Fruit fly (Drosophila melanogaster) Kc167 (cell line): ENCODE data around the gene CG4793.

Experiments used
- Myc ChIP-seq: fragments of >200 bp; optimal IDR thresholded peaks from 2 replicates; lab custom pipeline; 2017; ENCODE audit warnings: missing external identifiers
- Sin3A ChIP-seq: fragments of >200 bp; optimal IDR thresholded peaks from 2 replicates; lab custom pipeline; 2018; ENCODE audit warnings: missing external identifiers
- h ChIP-seq: fragments of >200 bp; optimal IDR thresholded peaks from 3 replicates; lab custom pipeline; 2018; ENCODE audit warnings: missing external identifiers
- insv ChIP-seq: fragments of >200 bp; optimal IDR thresholded peaks from 3 replicates; lab custom pipeline; 2018; ENCODE audit warnings: missing external identifiers
- psq ChIP-seq: fragments of >200 bp; optimal IDR thresholded peaks from 2 replicates; lab custom pipeline; 2017; ENCODE audit warnings: missing external identifiers
- ttk ChIP-seq: sonication (Bioruptor generic); optimal IDR thresholded peaks from 2 replicates; lab custom pipeline; 2017; ENCODE audit warnings: missing external identifiers

Gene CG4793

DNA sequence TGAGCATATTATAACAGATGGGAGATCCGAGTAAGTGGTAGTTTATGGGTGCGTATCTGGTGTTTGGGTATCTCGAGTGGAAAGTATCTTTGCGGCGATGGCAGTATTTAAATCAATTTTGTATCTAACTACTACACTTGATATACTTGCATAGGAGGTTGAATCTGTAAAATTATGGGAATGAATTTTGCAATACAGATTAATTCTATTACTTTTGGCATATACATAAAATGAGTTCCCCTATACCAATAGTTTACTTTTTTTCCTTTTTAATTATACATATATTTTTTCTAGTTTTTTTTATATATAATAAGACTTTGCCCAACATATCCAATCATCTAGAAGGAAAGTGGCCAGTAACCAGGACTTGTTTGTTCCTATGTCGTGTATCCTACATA lies 13.9 kb upstream of the CG4793 start:
- TF ChIP-seq Sin3A (no peak), Myc (lab: Kevin White, UChicago) (no peak), ttk (lab: Kevin White, UChicago) (no peak), insv (lab: Kevin White, UChicago) (no peak), psq (lab: Kevin White, UChicago) (no peak), h (lab: Kevin White, UChicago) (no peak)

DNA sequence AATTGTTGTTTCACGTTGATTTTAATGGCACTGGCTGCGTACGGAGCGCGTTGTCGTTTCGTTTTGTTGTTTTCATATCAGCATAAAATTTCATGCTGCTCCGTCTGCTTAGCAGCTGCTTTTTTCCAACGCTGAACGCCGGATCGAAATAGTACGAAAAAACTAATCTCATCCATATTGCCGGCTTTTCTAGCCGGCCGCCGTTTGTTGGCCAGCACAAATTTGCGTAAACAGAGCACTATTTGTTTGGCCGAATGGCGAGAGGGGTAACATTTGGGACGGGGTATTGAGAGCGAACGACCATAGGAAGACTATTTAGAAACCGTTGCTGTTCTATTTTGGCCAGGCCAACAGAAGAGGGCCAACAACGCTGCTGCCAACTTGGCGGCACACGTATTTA lies 13.4 kb upstream of the CG4793 start:
- TF ChIP-seq insv (lab: Kevin White, UChicago) (no peak), Myc (lab: Kevin White, UChicago) (no peak), ttk (lab: Kevin White, UChicago) (no peak), h (lab: Kevin White, UChicago) (no peak), psq (lab: Kevin White, UChicago) (no peak), Sin3A (no peak)

DNA sequence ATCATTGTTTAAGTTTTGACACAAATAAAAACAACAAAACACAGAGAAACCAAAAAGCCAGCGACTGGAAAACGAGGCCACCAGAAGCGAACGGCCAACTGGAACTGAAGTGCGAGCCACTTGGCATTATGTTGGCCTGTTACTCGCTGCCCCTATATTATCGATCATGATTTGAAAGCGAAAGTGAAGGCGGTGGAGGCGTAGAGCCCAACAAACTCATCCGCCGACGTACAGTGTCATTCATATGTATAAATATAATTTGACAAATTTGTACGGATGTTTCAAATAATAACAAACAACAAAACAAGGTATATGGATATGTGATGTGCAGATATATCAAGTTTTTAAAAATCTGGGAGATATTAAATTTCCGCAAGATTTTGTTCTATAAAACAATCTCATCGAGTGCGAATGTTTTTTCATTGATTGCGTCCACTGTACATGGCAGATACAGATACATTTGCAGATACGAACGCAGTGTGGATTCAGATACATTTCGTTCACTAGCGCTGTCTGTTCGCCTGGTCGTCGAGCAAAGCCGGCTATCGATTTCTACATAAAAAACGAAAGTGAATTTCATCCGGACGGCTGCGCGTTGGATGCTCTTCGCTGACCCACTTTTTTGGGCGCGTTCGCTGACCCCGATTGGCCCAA lies 12.1 kb upstream of the CG4793 start:
- TF ChIP-seq h (lab: Kevin White, UChicago) = no peak
- TF ChIP-seq ttk (lab: Kevin White, UChicago) = no peak
- no peak for TF ChIP-seq psq (lab: Kevin White, UChicago)
- no peak for TF ChIP-seq Sin3A
- TF ChIP-seq Myc (lab: Kevin White, UChicago) = no peak
- no peak for TF ChIP-seq insv (lab: Kevin White, UChicago)

DNA sequence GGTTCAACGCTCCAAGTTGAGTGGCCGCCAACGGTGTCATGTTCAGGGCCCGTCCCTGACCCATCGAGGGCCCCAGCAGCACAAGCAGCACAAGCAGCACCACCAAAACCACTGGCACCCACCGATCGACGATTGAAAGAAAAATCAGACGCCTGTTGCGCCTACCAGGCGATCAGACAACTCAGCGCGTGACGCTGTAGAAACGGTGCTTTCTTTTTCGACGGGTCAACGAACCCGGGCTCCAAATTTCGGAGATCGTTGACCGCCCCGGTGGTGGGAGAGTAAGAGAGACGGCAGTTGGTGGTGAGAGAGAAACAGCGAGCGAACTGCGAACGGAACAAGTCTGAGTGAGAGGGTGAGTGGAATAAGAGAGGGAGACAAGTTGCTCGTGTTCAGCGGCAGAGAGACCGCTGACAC lies 11.6 kb upstream of the CG4793 start:
- TF ChIP-seq Sin3A = no peak
- TF ChIP-seq h (lab: Kevin White, UChicago) = no peak
- no peak for TF ChIP-seq ttk (lab: Kevin White, UChicago)
- TF ChIP-seq Myc (lab: Kevin White, UChicago) = no peak
- TF ChIP-seq psq (lab: Kevin White, UChicago) = no peak
- TF ChIP-seq insv (lab: Kevin White, UChicago) = no peak

DNA sequence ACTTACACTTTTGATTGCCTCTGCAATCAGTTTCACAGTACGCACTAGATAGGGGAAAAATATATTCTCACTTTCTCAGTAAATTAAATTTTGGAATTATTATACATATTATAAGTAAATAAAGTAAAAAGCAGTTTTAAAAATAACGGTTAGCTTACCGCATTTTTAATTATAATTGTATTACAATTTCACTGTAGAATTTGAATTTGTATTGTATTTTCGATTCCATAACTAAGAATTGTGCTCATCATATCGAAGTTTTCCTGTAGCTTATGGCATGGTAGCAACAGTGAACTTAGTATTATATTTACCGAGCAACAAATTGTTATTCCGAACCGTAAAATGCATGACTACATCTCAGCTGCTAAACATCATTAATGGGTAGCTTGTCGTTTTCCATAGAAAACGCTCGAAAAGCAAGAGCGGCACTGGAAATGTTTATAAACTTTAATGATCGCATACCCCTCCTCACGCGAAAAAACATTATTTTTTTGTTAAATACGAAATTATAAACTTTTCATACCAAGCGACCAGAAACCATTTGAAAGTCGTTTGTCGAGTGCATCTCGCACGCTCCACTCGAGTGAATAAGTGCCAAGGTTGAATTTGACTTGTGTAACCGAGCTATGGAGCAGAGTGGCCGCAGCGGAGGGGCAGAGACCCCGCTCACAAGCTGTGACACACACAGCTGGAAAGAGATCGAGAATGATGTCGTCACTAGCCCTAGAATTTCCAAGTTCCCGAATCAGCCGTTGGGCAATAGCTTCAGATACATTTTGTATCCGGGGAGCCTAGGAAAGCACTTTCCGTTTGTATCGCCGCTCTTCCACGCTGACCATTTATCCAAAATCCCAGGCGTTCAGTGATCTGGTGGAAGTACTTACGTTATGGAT lies 10.9 kb upstream of the CG4793 start:
- TF ChIP-seq insv (lab: Kevin White, UChicago) = no peak
- no peak for TF ChIP-seq psq (lab: Kevin White, UChicago)
- no peak for TF ChIP-seq Sin3A
- no peak for TF ChIP-seq h (lab: Kevin White, UChicago)
- TF ChIP-seq ttk (lab: Kevin White, UChicago) = no peak
- no peak for TF ChIP-seq Myc (lab: Kevin White, UChicago)

DNA sequence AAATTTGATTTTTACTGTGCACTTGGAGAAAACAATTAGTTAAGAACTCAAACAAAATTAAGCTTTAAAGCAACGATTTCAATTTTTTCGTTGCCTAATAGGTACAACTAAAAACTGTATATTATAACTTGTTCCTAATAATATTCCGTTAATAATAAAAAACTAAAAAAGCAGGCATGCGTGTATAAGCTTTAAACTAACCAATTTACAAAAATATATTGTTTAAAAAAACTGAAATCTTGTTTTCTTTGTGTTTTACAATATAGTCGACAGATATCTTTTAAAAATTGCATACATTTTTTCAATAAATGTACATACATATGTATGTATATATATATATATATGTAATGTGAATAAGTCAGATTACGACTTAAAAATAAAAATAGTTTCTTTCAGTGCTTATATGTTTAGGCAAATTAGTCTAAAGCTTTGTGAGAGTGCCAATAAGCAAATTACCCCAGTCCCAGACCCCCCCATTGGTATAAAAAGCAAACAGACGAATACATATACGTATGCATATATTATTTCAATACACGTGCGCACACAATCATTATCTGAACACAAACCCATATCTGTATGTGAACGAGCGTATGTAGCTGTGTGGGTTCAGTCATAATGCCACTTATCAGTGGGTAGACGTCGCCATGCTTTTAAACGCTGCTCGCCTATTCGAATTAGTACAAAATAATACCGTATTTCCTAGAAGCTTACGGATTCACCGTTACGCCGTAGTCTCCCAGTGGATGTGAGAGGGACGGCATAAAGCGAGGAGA lies 10.1 kb upstream of the CG4793 start:
- TF ChIP-seq ttk (lab: Kevin White, UChicago) (no peak), Sin3A (no peak), psq (lab: Kevin White, UChicago) (no peak)

DNA sequence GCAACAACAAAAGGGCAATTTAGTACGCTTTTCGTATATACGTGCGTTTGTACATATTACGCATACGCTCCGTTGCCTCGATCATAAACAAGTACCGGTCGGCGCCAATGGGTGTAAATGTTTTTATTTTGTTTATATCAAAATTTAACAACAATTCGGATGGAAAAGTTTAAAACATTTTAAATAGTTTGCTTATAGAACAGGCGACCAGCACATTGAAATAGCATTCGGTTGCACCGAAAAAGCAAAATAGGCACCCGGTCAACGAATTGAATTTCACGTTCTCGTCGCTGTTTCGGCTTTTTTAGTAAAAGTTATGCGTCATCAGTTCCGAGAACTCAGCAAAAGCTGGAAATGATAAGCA lies 9.5 kb upstream of the CG4793 start:
- TF ChIP-seq Sin3A (no peak), insv (lab: Kevin White, UChicago) (no peak), Myc (lab: Kevin White, UChicago) (no peak), ttk (lab: Kevin White, UChicago) (no peak), psq (lab: Kevin White, UChicago) (no peak), h (lab: Kevin White, UChicago) (no peak)

DNA sequence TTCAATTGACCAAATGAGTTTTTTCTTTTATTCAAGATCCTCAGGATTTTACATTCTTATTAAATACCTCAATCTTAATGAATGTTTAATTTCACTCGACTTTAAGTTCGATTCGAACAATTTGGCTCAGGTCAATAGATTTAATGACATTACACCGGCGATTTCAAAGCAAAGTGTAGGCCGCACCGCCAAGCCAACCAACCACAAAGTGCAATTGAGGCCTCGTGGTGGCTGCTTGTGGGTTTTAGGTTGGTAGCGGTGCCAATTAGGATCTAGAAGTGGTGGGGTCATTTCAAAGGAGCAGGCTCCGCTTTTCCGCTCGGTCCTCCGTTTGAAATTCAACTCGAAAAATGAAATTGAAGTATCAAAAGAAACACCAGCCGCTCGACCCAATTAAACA lies 6.6 kb upstream of the CG4793 start, which contains the start of gene CG13244:
CG13244 (plus strand) TSS at position 301 of the 400 bp plus-strand sequence.
- TF ChIP-seq insv (lab: Kevin White, UChicago) (no peak), Sin3A (no peak), h (lab: Kevin White, UChicago) (no peak), Myc (lab: Kevin White, UChicago) (no peak), psq (lab: Kevin White, UChicago) (no peak), ttk (lab: Kevin White, UChicago) (no peak)

DNA sequence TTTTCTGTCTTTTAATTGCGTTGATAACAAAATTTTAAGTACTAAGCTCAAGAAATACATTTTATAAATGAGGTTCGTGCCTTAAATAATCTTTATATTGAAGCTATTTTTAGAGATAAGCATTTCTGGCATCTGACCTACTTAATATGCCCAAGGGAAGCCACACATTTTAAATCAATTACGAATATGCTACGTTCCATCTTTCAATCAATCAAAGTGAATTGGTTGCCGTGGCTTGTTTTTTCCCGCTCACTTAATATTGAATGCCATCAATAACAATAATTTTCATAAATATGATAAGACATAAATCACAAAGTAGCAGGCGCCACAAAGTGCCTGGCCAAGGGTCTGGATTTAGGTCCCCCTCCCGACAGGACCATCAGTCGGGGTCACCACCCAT lies 12.9 kb downstream of the CG4793 start:
- TF ChIP-seq Sin3A (no peak), ttk (lab: Kevin White, UChicago) (no peak), insv (lab: Kevin White, UChicago) (no peak), Myc (lab: Kevin White, UChicago) (no peak), psq (lab: Kevin White, UChicago) (no peak), h (lab: Kevin White, UChicago) (no peak)

DNA sequence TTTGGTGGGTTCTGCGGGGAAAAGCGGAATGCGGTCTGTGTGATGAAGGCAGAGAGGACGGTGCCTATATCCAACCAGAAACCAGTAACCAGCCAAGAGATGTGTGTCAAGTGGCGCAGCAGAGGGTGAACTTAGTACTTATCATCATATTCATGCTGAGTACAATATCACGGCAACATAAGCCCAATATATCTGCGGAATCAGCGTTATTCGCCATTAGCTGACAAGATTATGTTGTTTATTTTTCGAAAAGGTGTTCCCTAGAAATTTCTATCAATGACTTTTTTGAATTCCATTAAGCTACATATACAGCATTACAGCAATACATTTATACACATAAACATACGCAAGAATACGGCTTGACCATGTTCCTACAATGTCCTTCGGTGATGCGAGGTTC lies 17.9 kb downstream of the CG4793 start, which contains the start of gene CG12448:
CG12448 (plus strand) TSS at position 301 of the 400 bp plus-strand sequence.
- no peak for TF ChIP-seq insv (lab: Kevin White, UChicago)
- TF ChIP-seq Sin3A = no peak
- no peak for TF ChIP-seq psq (lab: Kevin White, UChicago)
- no peak for TF ChIP-seq h (lab: Kevin White, UChicago)
- no peak for TF ChIP-seq Myc (lab: Kevin White, UChicago)
- no peak for TF ChIP-seq ttk (lab: Kevin White, UChicago)

DNA sequence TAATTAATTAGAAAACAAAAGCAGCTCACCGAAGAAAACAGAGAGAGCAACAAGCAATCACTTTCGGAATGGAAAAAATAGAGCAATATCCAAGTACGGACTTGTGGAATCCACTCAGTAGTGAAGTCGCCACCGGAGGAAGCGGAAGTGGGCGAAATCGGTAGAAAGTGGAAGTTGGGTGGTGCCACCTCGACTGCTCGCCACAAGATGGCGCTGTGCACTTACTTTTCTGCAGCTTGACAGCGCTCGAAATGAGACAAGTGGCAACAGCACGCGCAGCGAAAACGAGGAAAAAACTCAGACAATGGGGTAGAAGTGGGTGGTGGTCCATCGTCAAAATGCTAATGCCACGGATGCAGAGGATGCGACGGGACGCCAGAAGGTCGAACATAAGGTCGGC lies 26.3 kb downstream of the CG4793 start:
- TF ChIP-seq Sin3A (no peak), Myc (lab: Kevin White, UChicago) (no peak)
